Worm (Caenorhabditis elegans): ENCODE measurements around the gene tat-1.
A peak's percentile ranks its signal among the peaks of the same experiment; 100 is the strongest.

Gene tat-1

ce11 chrIII:12456801-12457647 lies 35.5 kb upstream of the tat-1 start, which contains the start of the genes scav-3 and Y49E10.21 (continued):
- TF ChIP-seq R02D3.7 (tag; optimal IDR thresholded peaks at IDR 0.05), result no peak
- no peak for TF ChIP-seq attf-4 (tag; optimal IDR thresholded peaks at IDR 0.05)
- no peak for TF ChIP-seq snpc-4 (tag; optimal IDR thresholded peaks at IDR 0.05)
- no peak for TF ChIP-seq hmg-1.1 (GFP tag; IDR thresholded peaks at IDR 0.05)
- no peak for TF ChIP-seq dmd-9 (GFP tag; IDR thresholded peaks at IDR 0.05)
- TF ChIP-seq zag-1 (tag; optimal IDR thresholded peaks at IDR 0.05), result no peak
- TF ChIP-seq Y105C5A.15 (GFP tag; IDR thresholded peaks at IDR 0.05), result no peak
- no peak for TF ChIP-seq dmd-8 (GFP tag; IDR thresholded peaks at IDR 0.05)
- TF ChIP-seq mxl-2 (GFP tag; conservative IDR thresholded peaks at IDR 0.05), result no peak
- TF ChIP-seq zfp-2 (tag; optimal IDR thresholded peaks at IDR 0.05), result no peak
- TF ChIP-seq Y48G9A.11 (GFP tag; IDR thresholded peaks at IDR 0.05), result no peak
- no peak for TF ChIP-seq nhr-48 (tag; optimal IDR thresholded peaks at IDR 0.05)
- TF ChIP-seq hif-1 (tag; optimal IDR thresholded peaks at IDR 0.05), result peak in 1 of 2 experiments; percentile 27
- no peak for TF ChIP-seq daf-8 (GFP tag; IDR thresholded peaks at IDR 0.05)
- TF ChIP-seq skn-1 (tag; optimal IDR thresholded peaks at IDR 0.05), result no peak
- no peak for TF ChIP-seq sdz-12 (GFP tag; optimal IDR thresholded peaks at IDR 0.05)
- no peak for TF ChIP-seq lim-7 (GFP tag; IDR thresholded peaks at IDR 0.05)
- no peak for TF ChIP-seq fkh-10 (GFP tag; optimal IDR thresholded peaks at IDR 0.05)
- TF ChIP-seq nhr-41 (GFP tag; IDR thresholded peaks at IDR 0.05), result no peak
- TF ChIP-seq lin-13 (GFP tag; optimal IDR thresholded peaks at IDR 0.05), result peak; percentile 11
- no peak for TF ChIP-seq unc-62 (GFP tag; optimal IDR thresholded peaks at IDR 0.05 in 1 of 2)
- TF ChIP-seq unc-62 (tag; optimal IDR thresholded peaks at IDR 0.05), result no peak
- peak; percentile 62 for TF ChIP-seq ceh-28 (tag; optimal IDR thresholded peaks at IDR 0.05)
- no peak for TF ChIP-seq fos-1 (tag; optimal IDR thresholded peaks at IDR 0.05)
- no peak for TF ChIP-seq F26F4.8 (GFP tag; conservative IDR thresholded peaks at IDR 0.05)
- TF ChIP-seq snpc-1.2 (GFP tag; IDR thresholded peaks at IDR 0.05), result no peak
- TF ChIP-seq mdt-29 (GFP tag; IDR thresholded peaks at IDR 0.05), result no peak
- TF ChIP-seq spr-1 (tag; optimal IDR thresholded peaks at IDR 0.05), result no peak
- no peak for TF ChIP-seq aly-2 (tag; optimal IDR thresholded peaks at IDR 0.05)
- no peak for TF ChIP-seq nhr-76 (tag; optimal IDR thresholded peaks at IDR 0.05)
- no peak for TF ChIP-seq php-3 (GFP tag; IDR thresholded peaks at IDR 0.05)
- TF ChIP-seq T20F7.1 (GFP tag; optimal IDR thresholded peaks at IDR 0.05), result no peak
- no peak for TF ChIP-seq ceh-82 (tag; optimal IDR thresholded peaks at IDR 0.05)
- TF ChIP-seq mes-2 (tag; optimal IDR thresholded peaks at IDR 0.05; ENCODE audit: poor library complexity, severe bottlenecking), result peak; percentile 58
- TF ChIP-seq gei-8 (GFP tag; optimal IDR thresholded peaks at IDR 0.05), result no peak
- no peak for TF ChIP-seq lin-39 (tag; optimal IDR thresholded peaks at IDR 0.05)
- no peak for TF ChIP-seq ceh-32 (tag; optimal IDR thresholded peaks at IDR 0.05; ENCODE audit: poor library complexity)
- TF ChIP-seq lin-29 (GFP tag; IDR thresholded peaks at IDR 0.05), result no peak
- TF ChIP-seq mxl-3 (GFP tag; optimal IDR thresholded peaks at IDR 0.05), result peak; percentile 18
- TF ChIP-seq cey-2 (tag; optimal IDR thresholded peaks at IDR 0.05; ENCODE audit: borderline replicate concordance, insufficient read depth), result no peak
- no peak for TF ChIP-seq pha-4 (GFP tag; IDR thresholded peaks at IDR 0.05)
- TF ChIP-seq pha-4 (tag; optimal IDR thresholded peaks at IDR 0.05), result no peak
- peak; percentile 58 for TF ChIP-seq F49E8.2 (tag; optimal IDR thresholded peaks at IDR 0.05; ENCODE audit: borderline replicate concordance)
- TF ChIP-seq ztf-7 (tag; optimal IDR thresholded peaks at IDR 0.05), result peak; percentile 8
- no peak for TF ChIP-seq arid-1 (GFP tag; conservative IDR thresholded peaks at IDR 0.05)
- peak; percentile 26 for TF ChIP-seq unc-130 (GFP tag; optimal IDR thresholded peaks at IDR 0.05)
- TF ChIP-seq daf-16 (GFP tag; optimal IDR thresholded peaks at IDR 0.05), result no peak
- peak; percentile 91 for TF ChIP-seq daf-16 (tag; optimal IDR thresholded peaks at IDR 0.05)
- TF ChIP-seq dpl-1 (GFP tag; optimal IDR thresholded peaks at IDR 0.05), result peak; percentile 38
- TF ChIP-seq madf-9 (GFP tag; conservative IDR thresholded peaks at IDR 0.05), result no peak
- no peak for TF ChIP-seq F44E2.7 (GFP tag; IDR thresholded peaks at IDR 0.05)
